Worm (Caenorhabditis elegans): ENCODE results near the gene F44B9.5.

- TF ChIP-seq B0310.2 (tag; optimal IDR thresholded peaks at IDR 0.05) (no peak), flt-1 (GFP tag; IDR thresholded peaks at IDR 0.05) (no peak), ama-1 (optimal IDR thresholded peaks at IDR 0.05) (no peak), tra-4 (tag; optimal IDR thresholded peaks at IDR 0.05) (no peak), ceh-36 (tag; optimal IDR thresholded peaks at IDR 0.05) (no peak), hnd-1 (tag; optimal IDR thresholded peaks at IDR 0.05) (no peak), aly-1 (tag; optimal IDR thresholded peaks at IDR 0.05) (no peak)
Observed at ce11 chrIII:7979659-7980058, 36.7 kb downstream of the F44B9.5 start, which contains the start of gene clp-1.
